Fruit fly (Drosophila melanogaster) S2 (cell line): ENCODE data around the gene CG31008.

Experiments used
- CG8478 ChIP-seq: fragments of >200 bp; optimal IDR thresholded peaks from 2 replicates; lab custom pipeline; 2018
- CTCF ChIP-seq, 2 experiments: fragments of >200 bp; optimal IDR thresholded peaks; 2 replicates each; lab custom pipeline; 2018

CG31008 gene

DNA sequence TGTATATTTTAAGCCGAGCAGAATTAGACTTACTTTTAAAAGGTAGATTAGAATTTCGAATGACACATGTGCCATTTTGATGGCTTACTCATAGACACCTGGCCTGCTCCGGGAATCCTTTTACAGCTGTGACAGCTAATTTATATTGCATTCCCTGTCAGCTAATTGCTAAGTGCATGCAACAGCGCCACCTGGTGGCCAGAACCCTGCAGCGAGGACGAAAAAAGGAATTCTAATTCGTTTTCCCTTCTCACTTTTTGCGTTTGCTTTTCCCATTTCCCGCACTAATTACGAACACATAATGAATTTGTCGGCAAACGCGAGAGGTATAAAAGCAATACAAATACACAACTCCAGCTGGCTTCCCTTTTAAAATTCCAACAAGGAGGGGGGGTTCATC is at the start of gene CG31008:
Gene CG31008 (minus strand): TSS at position 59 of the 400 bp plus-strand sequence.
- no peak for TF ChIP-seq CG8478
- peak; percentile 77 to 78 for TF ChIP-seq CTCF (optimal IDR thresholded peaks at IDR 0.05; lab: Kevin White, UChicago)

DNA sequence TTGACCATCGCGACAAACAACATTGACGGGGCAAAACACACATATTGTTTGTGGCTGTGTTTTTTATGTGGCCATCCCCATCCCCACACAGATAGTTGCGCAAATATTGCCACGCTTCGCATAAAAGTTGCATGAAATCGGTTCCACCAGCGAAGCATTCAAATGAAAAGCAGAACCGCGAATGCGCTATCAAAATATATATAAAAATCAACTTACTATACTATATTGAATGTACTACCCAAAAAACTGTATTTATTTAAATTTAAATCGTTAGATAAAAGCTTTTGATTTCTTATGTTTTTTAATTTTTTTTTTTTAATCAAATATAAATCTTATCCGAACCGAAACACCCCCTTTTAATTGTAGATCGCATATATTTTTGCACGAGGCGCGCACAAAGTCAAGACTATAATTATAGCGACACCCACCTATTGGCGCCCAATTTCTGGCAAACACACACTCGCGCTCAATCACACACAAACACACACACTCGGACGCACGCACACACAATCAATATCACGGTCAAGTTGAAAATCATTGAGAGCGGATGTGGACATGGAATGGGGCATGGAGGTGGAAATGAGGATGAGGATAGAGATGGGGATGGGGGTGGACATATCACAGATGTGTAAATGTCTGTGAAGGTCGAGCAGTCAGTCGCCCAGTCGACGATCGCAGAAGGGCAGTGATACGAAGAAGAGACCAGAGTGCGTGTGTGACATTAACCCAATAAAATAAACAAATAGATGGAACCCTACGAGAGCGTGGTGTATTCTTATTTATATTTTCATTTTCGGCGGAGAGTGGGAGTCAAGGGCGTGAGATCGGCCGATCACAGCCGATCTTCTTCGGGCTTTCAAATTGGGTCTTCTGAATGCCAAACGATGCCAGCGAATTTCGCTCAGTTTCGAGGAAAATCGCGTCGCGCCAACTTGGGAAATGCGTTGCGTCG is 48.9 kb upstream of the CG31008 start, which contains the start of gene CanA1:
Gene CanA1 (plus strand): TSS at position 902 of the 952 bp plus-strand sequence.
- TF ChIP-seq CG8478 (no peak), CTCF (optimal IDR thresholded peaks at IDR 0.05; lab: Kevin White, UChicago) (no peak)

DNA sequence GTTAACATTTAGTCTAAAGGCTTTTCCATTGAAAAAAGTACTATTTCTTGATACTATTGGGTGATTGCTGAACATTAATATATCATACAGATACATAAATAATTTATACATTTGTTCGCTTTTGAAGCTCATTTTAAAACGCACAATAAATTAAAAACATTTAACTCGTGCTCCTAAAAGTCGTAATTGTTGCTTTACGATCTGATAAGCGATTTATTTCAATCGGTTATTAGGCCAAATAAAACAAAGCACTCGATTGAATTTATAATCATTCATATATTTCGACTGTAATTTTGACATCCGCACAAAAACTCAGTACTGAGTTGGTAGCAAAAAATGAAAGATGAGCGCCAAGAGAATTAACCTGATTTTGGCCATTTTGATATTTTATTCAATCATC is 45.2 kb upstream of the CG31008 start, which contains the start of gene CG33773:
Gene CG33773 (plus strand): TSS at position 301 of the 400 bp plus-strand sequence.
- TF ChIP-seq CG8478 (no peak), CTCF (optimal IDR thresholded peaks at IDR 0.05; lab: Kevin White, UChicago) (no peak)

DNA sequence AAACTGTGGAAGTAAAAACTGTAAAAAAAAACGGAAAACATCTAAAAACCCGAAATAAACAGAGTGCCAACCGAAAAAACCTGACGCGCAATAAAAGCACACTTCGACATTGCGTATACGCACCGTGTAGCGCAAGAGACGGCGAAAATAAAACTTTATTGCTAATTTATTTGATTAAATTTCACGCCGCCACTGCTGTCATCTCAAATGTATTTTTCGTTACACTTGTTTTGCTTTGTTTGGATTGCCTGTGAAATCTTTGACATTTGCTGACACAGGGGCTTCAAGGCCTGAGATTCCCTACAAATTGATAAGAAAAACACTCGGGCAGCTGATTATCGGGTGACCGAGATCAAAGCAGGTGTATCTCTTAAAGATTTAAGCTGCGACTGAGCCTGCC is 31.0 kb upstream of the CG31008 start:
- no peak for TF ChIP-seq CTCF (optimal IDR thresholded peaks at IDR 0.05; lab: Kevin White, UChicago)

DNA sequence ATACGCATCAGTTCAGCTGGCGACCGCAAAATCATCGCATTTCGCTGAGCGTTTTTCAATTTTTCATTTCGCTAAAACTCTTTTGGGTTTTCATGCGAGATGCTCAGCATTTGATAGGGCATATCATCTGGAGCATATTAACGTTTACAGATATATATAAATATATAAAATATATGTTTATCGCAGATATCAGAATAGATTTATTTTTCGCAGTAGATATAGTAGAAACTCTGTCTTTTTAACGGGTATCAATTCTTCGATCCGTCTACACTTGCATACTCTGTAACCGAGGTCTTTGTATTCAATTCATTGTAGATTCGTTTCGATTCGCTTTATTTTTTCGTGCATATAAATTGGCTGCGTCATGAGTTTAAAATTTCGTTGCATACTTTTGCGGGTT is 29.9 kb upstream of the CG31008 start:
- no peak for TF ChIP-seq CTCF (optimal IDR thresholded peaks at IDR 0.05; lab: Kevin White, UChicago)
- TF ChIP-seq CG8478 = no peak

DNA sequence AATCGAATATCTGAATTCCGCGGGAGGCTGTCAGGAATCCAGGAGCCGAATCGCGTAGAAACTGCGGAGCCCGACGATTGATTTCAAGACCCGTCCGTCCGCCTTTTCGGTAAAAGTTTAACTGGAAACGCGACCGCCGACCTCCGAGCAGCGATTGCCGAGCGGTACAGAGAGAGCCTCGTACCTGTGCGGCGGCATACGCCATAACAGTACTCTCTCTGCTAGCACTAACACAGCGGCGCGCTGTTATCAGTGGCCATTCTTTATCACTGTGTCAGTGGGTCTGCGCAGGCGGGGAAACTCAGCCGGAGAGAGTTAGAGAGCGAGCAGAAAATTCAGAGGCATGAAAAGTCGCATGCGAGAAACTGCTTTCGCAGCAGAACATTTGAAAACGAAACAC is 26.9 kb upstream of the CG31008 start, which contains the start of gene 5-HT7:
Gene 5-HT7 (minus strand): TSS at position 161 of the 400 bp plus-strand sequence.
- TF ChIP-seq CG8478 (no peak), CTCF (optimal IDR thresholded peaks at IDR 0.05; lab: Kevin White, UChicago) (no peak)

DNA sequence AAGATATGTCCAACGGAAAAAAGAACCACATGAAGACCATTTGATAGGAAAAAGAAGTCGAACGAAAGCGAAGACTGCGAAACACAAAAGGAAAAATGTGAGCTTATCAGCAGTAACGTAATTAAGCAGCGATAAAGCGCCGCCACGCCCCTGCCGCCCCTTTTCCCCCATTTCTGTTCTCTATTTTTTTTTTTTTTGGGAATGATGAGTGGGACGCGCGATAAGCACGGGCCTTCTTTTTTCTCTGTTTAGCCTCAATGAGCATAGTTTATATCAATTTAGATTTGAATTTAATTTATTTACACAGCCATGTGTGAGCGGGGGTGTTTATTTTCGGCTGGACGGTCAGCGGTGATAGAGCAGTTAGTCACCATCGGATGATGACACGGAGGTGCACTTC is 20.3 kb upstream of the CG31008 start:
- TF ChIP-seq CG8478 = no peak
- TF ChIP-seq CTCF (optimal IDR thresholded peaks at IDR 0.05; lab: Kevin White, UChicago) = no peak

DNA sequence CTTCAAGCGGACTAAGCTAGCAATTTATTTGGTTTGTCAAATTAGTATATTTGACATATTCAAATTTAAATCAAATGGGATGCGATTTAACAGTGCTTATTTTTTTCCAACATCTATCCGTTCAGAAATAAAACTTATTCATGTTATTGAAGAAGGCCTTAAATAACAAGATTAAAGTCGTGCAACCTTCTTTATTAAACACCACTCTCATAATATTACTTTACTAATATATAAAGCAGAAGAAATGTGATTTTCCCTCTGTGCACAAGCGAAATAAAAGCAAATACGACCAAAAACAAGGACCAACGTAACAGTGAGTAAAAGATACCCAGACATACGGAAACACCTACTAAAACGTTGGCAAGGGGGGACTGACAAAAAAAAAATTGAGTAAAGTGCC is 16.8 kb upstream of the CG31008 start:
- TF ChIP-seq CG8478 (no peak), CTCF (optimal IDR thresholded peaks at IDR 0.05; lab: Kevin White, UChicago) (no peak)

DNA sequence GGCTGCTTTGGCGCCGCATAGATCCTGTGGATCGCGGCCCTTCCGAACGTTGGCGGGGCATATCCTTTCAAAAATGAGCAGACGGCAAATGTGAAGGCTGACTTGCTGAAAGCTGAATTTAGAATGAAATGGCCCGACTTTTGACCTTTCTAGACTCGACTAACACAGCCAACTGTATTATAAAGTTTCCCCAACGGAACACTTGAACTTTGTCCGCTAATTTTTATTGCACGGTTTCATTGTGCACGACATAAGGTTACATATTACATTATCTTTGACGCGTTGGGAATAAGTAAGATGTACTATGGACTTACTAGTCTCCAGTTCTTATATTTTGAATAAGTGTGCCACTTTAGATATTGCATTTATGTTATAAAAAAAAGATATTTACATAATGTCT is 2.6 kb upstream of the CG31008 start, which contains the start of gene CG31007:
Gene CG31007 (minus strand): TSS at position 101 of the 400 bp plus-strand sequence.
- no peak for TF ChIP-seq CTCF (optimal IDR thresholded peaks at IDR 0.05; lab: Kevin White, UChicago)
- TF ChIP-seq CG8478 = no peak

DNA sequence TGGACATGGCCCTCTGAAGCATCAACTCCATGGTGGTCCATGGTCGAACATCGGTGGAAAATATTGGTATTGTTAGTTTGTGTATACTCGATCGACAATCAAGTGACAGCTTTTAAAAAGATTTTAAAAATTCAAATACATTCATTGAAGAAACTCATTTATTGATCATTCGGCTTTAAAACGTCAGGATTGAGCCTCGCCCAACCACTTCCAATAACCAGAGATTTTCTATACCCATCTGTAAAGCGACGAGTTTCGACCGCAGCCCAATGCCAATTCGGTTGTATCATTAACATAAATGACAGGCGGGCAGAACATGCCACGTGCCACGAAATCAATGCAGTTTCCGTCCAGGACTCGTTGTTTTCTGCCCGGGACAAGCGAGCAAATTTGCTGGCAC is 25.6 kb downstream of the CG31008 start, which contains the start of gene Ctr1C:
Gene Ctr1C (minus strand): TSS at position 101 of the 400 bp plus-strand sequence.
- TF ChIP-seq CTCF (optimal IDR thresholded peaks at IDR 0.05; lab: Kevin White, UChicago) = no peak
- TF ChIP-seq CG8478 = no peak

DNA sequence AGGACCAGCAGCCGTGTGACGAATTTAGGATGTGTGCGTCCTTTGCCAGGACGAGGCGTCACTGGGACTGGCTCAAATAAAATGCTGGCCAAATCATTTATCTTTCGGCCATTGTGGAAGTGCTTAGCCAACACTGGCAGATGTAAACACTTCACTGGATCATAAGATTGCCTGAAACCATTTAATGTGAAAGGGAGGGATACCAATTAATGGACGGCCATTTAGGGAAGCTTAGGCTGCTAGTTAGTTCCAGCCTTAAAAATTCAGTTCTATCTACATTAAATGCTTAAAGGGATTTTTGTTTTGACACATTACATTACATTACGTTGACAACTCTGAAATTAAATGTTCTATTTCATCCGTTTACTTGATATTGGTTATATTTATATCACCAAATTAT is 30.4 kb downstream of the CG31008 start, which contains the start of gene CG15548:
Gene CG15548 (plus strand): TSS at position 301 of the 400 bp plus-strand sequence.
- TF ChIP-seq CG8478 (no peak), CTCF (optimal IDR thresholded peaks at IDR 0.05; lab: Kevin White, UChicago) (no peak)

DNA sequence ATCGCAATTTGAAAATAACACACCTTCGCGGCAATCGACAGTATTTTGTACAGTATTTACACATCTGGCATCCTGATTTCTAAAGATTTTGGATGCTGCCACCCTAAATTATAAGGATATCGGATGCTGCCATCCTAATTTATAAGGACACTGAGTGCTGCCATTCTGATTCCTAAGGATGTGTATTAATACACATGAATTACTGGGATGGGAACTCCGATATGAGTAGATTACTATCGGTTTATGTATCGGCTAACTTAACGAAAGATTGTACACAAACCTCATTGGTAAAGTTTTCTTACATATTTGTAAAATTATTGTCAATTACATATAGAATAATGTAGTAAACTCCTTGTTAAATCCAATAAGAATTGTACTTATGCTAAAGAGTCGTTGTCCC is 43.5 kb downstream of the CG31008 start:
- TF ChIP-seq CG8478 = no peak
- TF ChIP-seq CTCF (optimal IDR thresholded peaks at IDR 0.05; lab: Kevin White, UChicago) = peak; percentile 77 to 85

DNA sequence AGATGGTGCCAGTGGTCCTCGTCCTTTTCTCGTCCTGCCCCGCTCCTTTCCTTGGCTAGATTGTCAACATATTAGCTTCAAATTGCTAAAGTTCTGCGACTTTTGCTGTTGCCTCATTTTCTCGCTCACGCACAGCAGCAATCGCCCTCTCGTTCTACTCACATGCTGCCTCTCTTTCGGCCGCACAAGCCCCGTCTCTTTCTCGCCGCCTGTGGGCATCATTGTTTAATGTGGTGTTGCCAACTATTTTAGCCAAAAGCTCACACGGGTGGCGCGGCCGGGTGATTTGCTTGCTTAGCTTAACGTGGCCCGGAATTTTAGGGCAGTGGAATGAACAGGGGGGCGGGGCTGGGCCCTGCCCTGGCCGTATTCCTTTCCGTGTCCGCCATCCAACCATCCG is 49.6 kb downstream of the CG31008 start:
- TF ChIP-seq CG8478 (no peak), CTCF (optimal IDR thresholded peaks at IDR 0.05; lab: Kevin White, UChicago) (no peak)
